Worm (Caenorhabditis elegans) whole organism, young adult: ENCODE data around the gene oac-2.

Experiments used
- ama-1 ChIP-seq, 3 experiments: fragments of 150-350 bp in 1 of 3; sonication (generic microtip) in 2 of 3; optimal IDR thresholded peaks; 2 replicates each; lab custom pipeline; 2014 to 2018; ENCODE audit warnings: missing biosample characterization in 2 of 3, missing genetic modification characterization in 2 of 3, missing genetic modification reagents in 2 of 3
- nfyb-1 ChIP-seq: fragments of 200-800 bp; sonication (Bioruptor generic); IDR thresholded peaks from 2 replicates; pipeline ENCODE4 v1.3.6; 2022; ENCODE audit warnings: missing genetic modification reagents, missing genetic modification characterization, missing compliant biosample characterization
- ztf-22 ChIP-seq: fragments of 200-800 bp; sonication (Bioruptor generic); optimal IDR thresholded peaks from 2 replicates; lab custom pipeline; 2018; ENCODE audit warnings: mild to moderate bottlenecking, missing genetic modification characterization, moderate library complexity, missing compliant biosample characterization

The oac-2 gene

ce11 chrV:3424341-3424740 is 50.6 kb downstream of the oac-2 start, which contains the start of gene srab-21 (continued):
- no peak for TF ChIP-seq ama-1 (optimal IDR thresholded peaks at IDR 0.05; lab: Kevin White, UChicago)
- TF ChIP-seq ama-1 (GFP tag; optimal IDR thresholded peaks at IDR 0.05; lab: Kevin White, UChicago), result no peak
- no peak for TF ChIP-seq ztf-22
- no peak for TF ChIP-seq nfyb-1 (GFP tag; lab: Robert Waterston, UW)
- TF ChIP-seq, all 124 proteins: peak for 0
